Fruit fly (Drosophila melanogaster) whole organism, embryonic: ENCODE results near the gene CG34288.
A peak's percentile ranks its signal among the peaks of the same experiment; 100 is the strongest.

Experiments
- ATbp ChIP-seq: fragments of 200-800 bp; sonication (Bioruptor generic); optimal IDR thresholded peaks from 2 replicates; lab custom pipeline; 2017; ENCODE audit warnings: missing biosample characterization, mild to moderate bottlenecking, missing genetic modification characterization, missing genetic modification reagents
- BtbVII ChIP-seq: fragments of 200-800 bp; sonication (Bioruptor generic); optimal IDR thresholded peaks from 3 replicates; lab custom pipeline; 2017; ENCODE audit warnings: missing biosample characterization, mild to moderate bottlenecking, missing genetic modification characterization
- CG11093 ChIP-seq: fragments of 200-800 bp; sonication (Bioruptor generic); IDR thresholded peaks from 3 replicates; pipeline ENCODE4 v1.3.6; 2022; ENCODE audit warnings: missing biosample characterization, missing genetic modification characterization
- CG12299 ChIP-seq: fragments of 200-800 bp; sonication (Bioruptor generic); optimal IDR thresholded peaks from 2 replicates; lab custom pipeline; 2018; ENCODE audit warnings: missing biosample characterization, mild to moderate bottlenecking, missing genetic modification characterization
- CG12769 ChIP-seq: fragments of 200-800 bp; sonication (Bioruptor generic); optimal IDR thresholded peaks from 2 replicates; lab custom pipeline; 2019; ENCODE audit warnings: missing biosample characterization, mild to moderate bottlenecking, missing genetic modification characterization, moderate library complexity
- CG14667 ChIP-seq: fragments of 200-800 bp; sonication (Bioruptor generic); IDR thresholded peaks from 2 replicates; pipeline ENCODE4 v1.3.6; 2022; ENCODE audit warnings: missing biosample characterization, missing genetic modification characterization
- CG16813 ChIP-seq: fragments of 200-800 bp; sonication (Bioruptor generic); IDR thresholded peaks from 3 replicates; pipeline ENCODE4 v1.3.6; 2022; ENCODE audit warnings: missing biosample characterization, missing genetic modification characterization; ENCODE audit not compliant: partially characterized antibody
- CG16815 ChIP-seq: fragments of 200-800 bp; sonication (Bioruptor generic); optimal IDR thresholded peaks from 3 replicates; lab custom pipeline; 2017; ENCODE audit warnings: missing biosample characterization, mild to moderate bottlenecking, missing genetic modification characterization
- CG16863 ChIP-seq: fragments of 200-800 bp; sonication (Bioruptor generic); optimal IDR thresholded peaks from 3 replicates; lab custom pipeline; 2016; ENCODE audit warnings: missing biosample characterization, missing genetic modification characterization
- CG17359 ChIP-seq: fragments of 200-800 bp; sonication (Bioruptor generic); optimal IDR thresholded peaks from 3 replicates; lab custom pipeline; 2018; ENCODE audit warnings: missing biosample characterization, mild to moderate bottlenecking, missing genetic modification characterization, moderate library complexity
- CG31441 ChIP-seq: fragments of 200-800 bp; sonication (Bioruptor generic); IDR thresholded peaks from 2 replicates; pipeline ENCODE4 v1.3.6; 2022; ENCODE audit warnings: missing biosample characterization, missing genetic modification characterization
- CG34224 ChIP-seq: fragments of 200-800 bp; sonication (Bioruptor generic); IDR thresholded peaks from 3 replicates; pipeline ENCODE4 v1.3.6; 2022; ENCODE audit warnings: missing biosample characterization, missing genetic modification characterization; ENCODE audit not compliant: partially characterized antibody
- CG4282 ChIP-seq: fragments of 200-800 bp; sonication (Bioruptor generic); optimal IDR thresholded peaks from 2 replicates; lab custom pipeline; 2016; ENCODE audit warnings: missing biosample characterization, missing genetic modification characterization
- CG4404 ChIP-seq: fragments of 200-800 bp; sonication (Bioruptor generic); IDR thresholded peaks from 2 replicates; pipeline ENCODE4 v1.3.6; 2022; ENCODE audit warnings: missing biosample characterization, missing genetic modification characterization
- CG5245 ChIP-seq: fragments of 200-800 bp; sonication (Bioruptor generic); optimal IDR thresholded peaks from 3 replicates; lab custom pipeline; 2016; ENCODE audit warnings: missing biosample characterization, missing genetic modification characterization
- CG6654 ChIP-seq: fragments of 200-800 bp; sonication (Bioruptor generic); optimal IDR thresholded peaks from 2 replicates; lab custom pipeline; 2017; ENCODE audit warnings: missing biosample characterization, mild to moderate bottlenecking, missing genetic modification characterization
- CG7786 ChIP-seq: fragments of 200-800 bp; sonication (Bioruptor generic); optimal IDR thresholded peaks from 2 replicates; lab custom pipeline; 2016; ENCODE audit warnings: missing biosample characterization, missing genetic modification characterization
- CG7963 ChIP-seq: fragments of 200-800 bp; sonication (Bioruptor generic); IDR thresholded peaks from 3 replicates; pipeline ENCODE4 v1.3.6; 2022; ENCODE audit warnings: missing biosample characterization, missing genetic modification characterization; ENCODE audit not compliant: partially characterized antibody
- CG8290 ChIP-seq, 3 experiments: fragments of 200-800 bp; sonication (Bioruptor generic); optimal IDR thresholded peaks; 2 replicates each; lab custom pipeline; 2016 to 2019; ENCODE audit warnings: missing biosample characterization in 3 of 3, missing genetic modification characterization in 3 of 3, mild to moderate bottlenecking in 2 of 3, moderate library complexity in 1 of 3
- CG8924 ChIP-seq: fragments of 200-800 bp; optimal IDR thresholded peaks from 3 replicates; lab custom pipeline; 2019; ENCODE audit warnings: missing biosample characterization, mild to moderate bottlenecking, missing genetic modification characterization, moderate library complexity
- CG9817 ChIP-seq: fragments of 200-800 bp; sonication (Bioruptor generic); optimal IDR thresholded peaks from 2 replicates; lab custom pipeline; 2018; ENCODE audit warnings: missing biosample characterization, mild to moderate bottlenecking, missing genetic modification characterization, moderate library complexity
- Chrac-16 ChIP-seq: fragments of 200-800 bp; sonication (Bioruptor generic); optimal IDR thresholded peaks from 3 replicates; lab custom pipeline; 2016; ENCODE audit warnings: missing biosample characterization, missing genetic modification characterization
- CrebB ChIP-seq: fragments of 200-800 bp; sonication (Bioruptor generic); optimal IDR thresholded peaks from 3 replicates; lab custom pipeline; 2018; ENCODE audit warnings: missing biosample characterization, mild to moderate bottlenecking, missing genetic modification characterization
- Drgx ChIP-seq: fragments of 200-800 bp; sonication (Bioruptor generic); IDR thresholded peaks from 2 replicates; pipeline ENCODE4 v1.3.6; 2022; ENCODE audit warnings: missing biosample characterization, missing genetic modification characterization
- H15 ChIP-seq: fragments of 200-800 bp; sonication (Bioruptor generic); IDR thresholded peaks from 3 replicates; pipeline ENCODE4 v1.3.6; 2022; ENCODE audit warnings: missing biosample characterization, missing genetic modification characterization
- Hmx ChIP-seq: fragments of 200-800 bp; sonication (Bioruptor generic); optimal IDR thresholded peaks from 2 replicates; lab custom pipeline; 2016; ENCODE audit warnings: missing biosample characterization, missing genetic modification characterization
- Hr78 ChIP-seq, 2 experiments: fragments of 200-800 bp in 1 of 2; fragments of >200 bp in 1 of 2; sonication (Bioruptor generic) in 1 of 2; optimal IDR thresholded peaks; 2 replicates each; lab custom pipeline; 2017 to 2019; ENCODE audit warnings: missing biosample characterization in 2 of 2, missing genetic modification characterization in 2 of 2, mild to moderate bottlenecking in 1 of 2, moderate library complexity in 1 of 2
- Mad ChIP-seq: fragments of 200-800 bp; sonication (Bioruptor generic); optimal IDR thresholded peaks from 2 replicates; lab custom pipeline; 2016; ENCODE audit warnings: missing biosample characterization, missing genetic modification characterization
- Meics ChIP-seq: fragments of 200-800 bp; sonication (Bioruptor generic); optimal IDR thresholded peaks from 2 replicates; lab custom pipeline; 2017; ENCODE audit warnings: missing biosample characterization, mild to moderate bottlenecking, missing genetic modification characterization
- NFAT ChIP-seq: fragments of 200-800 bp; sonication (Bioruptor generic); IDR thresholded peaks from 2 replicates; pipeline ENCODE4 v1.3.6; 2022; ENCODE audit warnings: missing biosample characterization, missing genetic modification characterization
- Nf-YB ChIP-seq: fragments of 200-800 bp; sonication (Bioruptor generic); optimal IDR thresholded peaks from 3 replicates; lab custom pipeline; 2019; ENCODE audit warnings: missing biosample characterization, mild to moderate bottlenecking, missing genetic modification characterization, moderate library complexity
- Ptx1 ChIP-seq: fragments of 200-800 bp; sonication (Bioruptor generic); IDR thresholded peaks from 2 replicates; pipeline ENCODE4 v1.3.6; 2022; ENCODE audit warnings: missing biosample characterization, missing genetic modification characterization
- Sry-β ChIP-seq: fragments of 200-800 bp; sonication (Bioruptor generic); optimal IDR thresholded peaks from 2 replicates; lab custom pipeline; 2018; ENCODE audit warnings: missing biosample characterization, mild to moderate bottlenecking, missing genetic modification characterization, moderate library complexity
- Xbp1 ChIP-seq: fragments of 200-800 bp; sonication (Bioruptor generic); optimal IDR thresholded peaks from 3 replicates; lab custom pipeline; 2016; ENCODE audit warnings: missing biosample characterization, mild to moderate bottlenecking, missing genetic modification characterization
- ac ChIP-seq: fragments of 200-800 bp; sonication (Bioruptor generic); optimal IDR thresholded peaks from 3 replicates; lab custom pipeline; 2017; ENCODE audit warnings: missing biosample characterization, mild to moderate bottlenecking, missing genetic modification characterization
- ato ChIP-seq: fragments of 200-800 bp; sonication (Bioruptor generic); IDR thresholded peaks from 2 replicates; pipeline ENCODE4 v1.3.6; 2022; ENCODE audit warnings: missing biosample characterization, missing genetic modification characterization; ENCODE audit not compliant: partially characterized antibody
- bsh ChIP-seq, 2 experiments: fragments of 200-800 bp; sonication (Bioruptor generic); optimal IDR thresholded peaks; 2 replicates each; lab custom pipeline; 2017 to 2018; ENCODE audit warnings: mild to moderate bottlenecking in 2 of 2, missing biosample characterization in 2 of 2, missing genetic modification characterization in 2 of 2, moderate library complexity in 1 of 2
- da ChIP-seq: fragments of 200-800 bp; sonication (Bioruptor generic); optimal IDR thresholded peaks from 2 replicates; lab custom pipeline; 2016; ENCODE audit warnings: missing biosample characterization, missing genetic modification characterization
- dati ChIP-seq: fragments of 200-800 bp; sonication (Bioruptor generic); IDR thresholded peaks from 2 replicates; pipeline ENCODE4 v1.3.6; 2022; ENCODE audit warnings: missing biosample characterization, missing genetic modification characterization
- emc ChIP-seq: fragments of 200-800 bp; sonication (Bioruptor generic); optimal IDR thresholded peaks from 2 replicates; lab custom pipeline; 2016; ENCODE audit warnings: missing biosample characterization, missing genetic modification characterization
- fd64A ChIP-seq: fragments of 200-800 bp; sonication (Bioruptor generic); optimal IDR thresholded peaks from 3 replicates; lab custom pipeline; 2018; ENCODE audit warnings: missing biosample characterization, mild to moderate bottlenecking, missing genetic modification characterization
- fu2 ChIP-seq: fragments of 200-800 bp; sonication (Bioruptor generic); optimal IDR thresholded peaks from 2 replicates; lab custom pipeline; 2016; ENCODE audit warnings: missing biosample characterization, missing genetic modification characterization
- knrl ChIP-seq: fragments of 200-800 bp; sonication (Bioruptor generic); IDR thresholded peaks from 3 replicates; pipeline ENCODE4 v1.3.6; 2022; ENCODE audit warnings: missing biosample characterization, missing genetic modification characterization; ENCODE audit not compliant: partially characterized antibody
- lola ChIP-seq, 3 experiments: fragments of >200 bp in 2 of 3; fragments of 200-800 bp in 1 of 3; sonication (Bioruptor generic) in 1 of 3; optimal IDR thresholded peaks; 2 replicates each; lab custom pipeline; 2017 to 2019; ENCODE audit warnings: missing biosample characterization in 3 of 3, missing genetic modification characterization in 3 of 3, mild to moderate bottlenecking in 1 of 3, moderate library complexity in 1 of 3
- sc ChIP-seq, 3 experiments: fragments of >200 bp in 2 of 3; fragments of 200-800 bp in 1 of 3; sonication (Bioruptor generic) in 1 of 3; optimal IDR thresholded peaks; 2 replicates in 2 of 3; 3 replicates in 1 of 3; lab custom pipeline; 2017; ENCODE audit warnings: mild to moderate bottlenecking in 1 of 3, missing biosample characterization in 1 of 3, missing genetic modification characterization in 1 of 3, missing genetic modification reagents in 1 of 3
- slp2 ChIP-seq: fragments of 200-800 bp; sonication (Bioruptor generic); optimal IDR thresholded peaks from 2 replicates; lab custom pipeline; 2016; ENCODE audit warnings: missing biosample characterization, missing genetic modification characterization
- stwl ChIP-seq: fragments of 200-800 bp; sonication (Bioruptor generic); optimal IDR thresholded peaks from 3 replicates; lab custom pipeline; 2018; ENCODE audit warnings: missing biosample characterization, mild to moderate bottlenecking, missing genetic modification characterization, moderate library complexity
- vfl ChIP-seq: fragments of 200-800 bp; sonication (Bioruptor generic); optimal IDR thresholded peaks from 2 replicates; lab custom pipeline; 2016; ENCODE audit warnings: missing biosample characterization, missing genetic modification characterization

Gene CG34288

dm6 chr3R:22447874-22448254 lies 801 bp upstream of the CG34288 start, which contains the start of gene CG34376 (continued):
- TF ChIP-seq knrl (GFP tag; lab: Robert Waterston, UW) (no peak; the same call in 2 of the 3 replicates), BtbVII (GFP tag; lab: Kevin White, UChicago) (peak; percentile 41), ATbp (GFP tag; lab: Kevin White, UChicago) (peak; percentile 25), Nf-YB (GFP tag; lab: Kevin White, UChicago) (no peak), Drgx (peak; percentile 37), Hmx (no peak), CG34224 (GFP tag; lab: Robert Waterston, UW) (peak; percentile 29; the same call in 1 of the 3 replicates), CG7963 (no peak), slp2 (peak; percentile 22), da (GFP tag; lab: Kevin White, UChicago) (no peak), ato (peak; percentile 44; the same call in 1 of the 2 replicates), CG12769 (tag; lab: Kevin White, UChicago) (no peak), Mad (GFP tag; lab: Kevin White, UChicago) (peak; percentile 9), CG6654 (no peak), CG8290 (GFP tag; optimal IDR thresholded peaks at IDR 0.05; lab: Kevin White, UChicago) (no peak), CG8290 (tag; optimal IDR thresholded peaks at IDR 0.05; lab: Kevin White, UChicago) (peak in 1 of 2 experiments; percentile 69), stwl (tag; lab: Kevin White, UChicago) (peak; percentile 64), dati (GFP tag; lab: Robert Waterston, UW) (0 out of 2 replicates have a peak, but pooled peaks have one; percentile 29), H15 (no peak), CG31441 (peak; percentile 97), CG8924 (tag; lab: Kevin White, UChicago) (peak; percentile 65), fu2 (GFP tag; lab: Kevin White, UChicago) (no peak), CG16813 (GFP tag; lab: Robert Waterston, UW) (0 out of 3 replicates have a peak, but pooled peaks have one; percentile 30), CG12299 (tag; lab: Kevin White, UChicago) (no peak), CG4404 (GFP tag; lab: Robert Waterston, UW) (no peak), lola (GFP tag; optimal IDR thresholded peaks at IDR 0.05; lab: Kevin White, UChicago) (peak in 1 of 3 experiments; percentile 7), sc (optimal IDR thresholded peaks at IDR 0.05; lab: Kevin White, UChicago) (no peak), sc (GFP tag; optimal IDR thresholded peaks at IDR 0.05; lab: Kevin White, UChicago) (no peak), fd64A (no peak), ac (no peak), Hr78 (GFP tag; optimal IDR thresholded peaks at IDR 0.05; lab: Kevin White, UChicago) (peak in 1 of 2 experiments; percentile 33), NFAT (peak; percentile 78), Xbp1 (GFP tag; lab: Kevin White, UChicago) (peak; percentile 16), CG16863 (GFP tag; lab: Kevin White, UChicago) (no peak), CG5245 (GFP tag; lab: Kevin White, UChicago) (no peak), CG17359 (tag; lab: Kevin White, UChicago) (no peak), Ptx1 (peak; percentile 36; the same call in 1 of the 2 replicates), vfl (GFP tag; lab: Kevin White, UChicago) (no peak), CG9817 (tag; lab: Kevin White, UChicago) (peak; percentile 11), bsh (GFP tag; optimal IDR thresholded peaks at IDR 0.05; lab: Kevin White, UChicago) (peak in 1 of 2 experiments; percentile 8), Meics (peak; percentile 55), Sry-β (peak; percentile 55), CG16815 (GFP tag; lab: Kevin White, UChicago) (no peak), CG14667 (GFP tag; lab: Robert Waterston, UW) (no peak), CG4282 (no peak), Chrac-16 (GFP tag; lab: Kevin White, UChicago) (no peak), CrebB (peak; percentile 40), CG7786 (GFP tag; lab: Kevin White, UChicago) (no peak), CG11093 (no peak), emc (no peak)
